Worm (Caenorhabditis elegans): ENCODE results near the gene F40G9.5.

The F40G9.5 gene

DNA sequence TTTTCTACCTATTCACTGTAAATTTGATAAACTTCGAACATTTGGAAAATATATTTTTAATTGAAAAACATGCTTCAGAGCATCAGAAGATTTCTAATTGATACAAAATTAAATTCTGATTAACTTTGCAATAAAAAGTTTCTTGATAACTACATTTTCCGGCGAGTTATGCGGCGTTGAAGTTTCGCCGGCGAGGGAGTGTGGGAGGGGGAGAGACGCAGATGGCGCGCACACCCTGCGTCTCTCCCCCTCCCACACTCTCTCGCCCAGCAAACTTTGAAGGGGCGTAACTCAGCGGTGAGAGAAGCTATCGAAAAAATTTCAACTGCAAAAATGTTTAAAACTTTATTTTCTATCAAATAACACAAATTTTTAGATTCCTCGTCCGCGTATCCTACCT is 41.4 kb downstream of the F40G9.5 start:
- TF ChIP-seq ceh-31 (tag; optimal IDR thresholded peaks at IDR 0.05) (no peak), unc-86 (tag; optimal IDR thresholded peaks at IDR 0.05) (no peak), madf-2 (tag; optimal IDR thresholded peaks at IDR 0.05) (no peak), dve-1 (tag; optimal IDR thresholded peaks at IDR 0.05) (no peak), rnt-1 (tag; optimal IDR thresholded peaks at IDR 0.05) (no peak), dmd-4 (tag; optimal IDR thresholded peaks at IDR 0.05; ENCODE audit: borderline replicate concordance) (no peak), ref-2 (tag; optimal IDR thresholded peaks at IDR 0.05) (no peak), pha-2 (tag; optimal IDR thresholded peaks at IDR 0.05) (no peak)

DNA sequence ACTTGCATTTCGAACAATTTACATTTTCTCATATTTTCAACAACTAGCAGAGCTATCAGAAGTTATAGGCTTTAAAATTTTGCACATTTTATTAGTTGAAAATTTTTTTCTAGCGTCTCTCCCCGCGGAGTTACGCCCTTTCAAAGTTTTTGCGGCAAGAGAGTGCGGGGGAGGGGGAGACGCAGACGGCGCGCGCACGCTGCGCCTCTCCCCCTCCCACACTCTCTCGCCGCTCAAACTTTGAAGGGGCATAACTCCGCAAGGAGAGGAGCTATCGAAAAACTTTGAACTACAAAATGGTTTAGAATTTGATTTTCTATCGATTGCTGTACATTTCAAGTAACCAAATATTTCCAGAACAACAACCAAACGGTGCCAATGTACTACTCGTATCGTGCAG is 46.0 kb downstream of the F40G9.5 start:
- TF ChIP-seq hlh-8 (tag; optimal IDR thresholded peaks at IDR 0.05) (no peak), ttx-3 (tag; optimal IDR thresholded peaks at IDR 0.05) (no peak), unc-55 (GFP tag; optimal IDR thresholded peaks at IDR 0.05) (no peak), sox-2 (GFP tag; IDR thresholded peaks at IDR 0.05) (no peak), ceh-24 (tag; optimal IDR thresholded peaks at IDR 0.05) (no peak), pros-1 (tag; optimal IDR thresholded peaks at IDR 0.05) (no peak), fax-1 (tag; optimal IDR thresholded peaks at IDR 0.05) (no peak), ceh-45 (GFP tag; IDR thresholded peaks at IDR 0.05) (no peak), ceh-19 (GFP tag; optimal IDR thresholded peaks at IDR 0.05) (no peak), dmd-4 (tag; optimal IDR thresholded peaks at IDR 0.05; ENCODE audit: borderline replicate concordance) (no peak), pat-9 (tag; optimal IDR thresholded peaks at IDR 0.05) (no peak), Y22D7AL.16 (tag; optimal IDR thresholded peaks at IDR 0.05) (no peak), unc-3 (GFP tag; conservative IDR thresholded peaks at IDR 0.05) (no peak), unc-3 (tag; optimal IDR thresholded peaks at IDR 0.05) (no peak), K02D7.2 (tag; optimal IDR thresholded peaks at IDR 0.05) (no peak), gmeb-2 (tag; optimal IDR thresholded peaks at IDR 0.05) (no peak)

DNA sequence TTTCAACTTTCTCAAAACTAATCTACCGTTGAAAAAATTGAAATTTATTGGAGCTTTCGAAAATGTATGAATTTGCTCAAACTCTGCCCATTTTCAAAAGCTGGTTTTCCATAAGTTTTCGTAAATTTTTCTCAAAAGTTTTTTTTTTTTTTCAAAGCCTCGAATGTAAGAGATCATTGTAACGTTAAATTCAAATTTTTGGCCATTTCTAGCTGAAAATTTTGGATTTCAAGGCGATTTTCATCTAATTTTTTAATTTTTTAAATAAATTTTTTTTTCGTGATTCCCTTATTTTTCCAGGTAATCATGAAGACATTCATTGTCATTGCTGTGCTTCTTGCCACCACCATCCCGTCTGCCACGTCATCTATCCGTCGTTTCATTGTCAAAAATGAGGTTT is 49.1 kb downstream of the F40G9.5 start, which contains the start of gene hpo-38:
TSS of gene hpo-38 (plus strand) at position 301 of the 400 bp plus-strand sequence.
- TF ChIP-seq gmeb-2 (tag; optimal IDR thresholded peaks at IDR 0.05) (no peak), hlh-30 (tag; optimal IDR thresholded peaks at IDR 0.05; ENCODE audit: insufficient read depth) (no peak), ahr-1 (tag; optimal IDR thresholded peaks at IDR 0.05) (no peak), ceh-14 (tag; optimal IDR thresholded peaks at IDR 0.05) (no peak), pqm-1 (tag; optimal IDR thresholded peaks at IDR 0.05) (no peak), ttx-3 (tag; optimal IDR thresholded peaks at IDR 0.05) (no peak), hlh-13 (GFP tag; optimal IDR thresholded peaks at IDR 0.05) (no peak), ceh-34 (tag; optimal IDR thresholded peaks at IDR 0.05) (no peak), K02D7.2 (tag; optimal IDR thresholded peaks at IDR 0.05) (no peak), pha-2 (tag; optimal IDR thresholded peaks at IDR 0.05) (no peak), tbx-2 (tag; optimal IDR thresholded peaks at IDR 0.05) (no peak), hlh-6 (tag; optimal IDR thresholded peaks at IDR 0.05) (no peak), madf-2 (tag; optimal IDR thresholded peaks at IDR 0.05) (no peak), ceh-6 (GFP tag; optimal IDR thresholded peaks at IDR 0.05) (no peak), sox-4 (tag; optimal IDR thresholded peaks at IDR 0.05) (no peak), C38D4.7 (GFP tag; optimal IDR thresholded peaks at IDR 0.05) (no peak)
